Worm (Caenorhabditis elegans) whole organism, L3 larva: ENCODE measurements around the gene Y82E9BR.22.

Experiments used
- R02D3.7 ChIP-seq: fragments of 150-350 bp; optimal IDR thresholded peaks from 2 replicates; lab custom pipeline; 2014; ENCODE audit warnings: missing biosample characterization, missing genetic modification characterization
- aly-2 ChIP-seq: fragments of 150-350 bp; optimal IDR thresholded peaks from 2 replicates; lab custom pipeline; 2014; ENCODE audit warnings: missing biosample characterization, missing genetic modification characterization
- ama-1 ChIP-seq: fragments of 150-350 bp; optimal IDR thresholded peaks from 2 replicates; lab custom pipeline; 2018
- ceh-16 ChIP-seq: sonication (generic microtip); optimal IDR thresholded peaks from 2 replicates; lab custom pipeline; 2017; ENCODE audit warnings: missing biosample characterization, missing genetic modification characterization
- ceh-28 ChIP-seq: fragments of 150-350 bp; optimal IDR thresholded peaks from 2 replicates; lab custom pipeline; 2014; ENCODE audit warnings: missing biosample characterization, missing genetic modification reagents, missing genetic modification characterization
- ceh-82 ChIP-seq: fragments of 150-350 bp; optimal IDR thresholded peaks from 2 replicates; lab custom pipeline; 2014; ENCODE audit warnings: missing biosample characterization, missing genetic modification characterization
- ceh-9 ChIP-seq: sonication (generic microtip); optimal IDR thresholded peaks from 2 replicates; lab custom pipeline; 2018; ENCODE audit warnings: missing biosample characterization, missing genetic modification characterization
- daf-12 ChIP-seq: fragments of 150-350 bp; optimal IDR thresholded peaks from 2 replicates; lab custom pipeline; 2014; ENCODE audit warnings: missing biosample characterization, missing genetic modification reagents, missing genetic modification characterization
- egl-5 ChIP-seq: fragments of 150-350 bp; optimal IDR thresholded peaks from 2 replicates; lab custom pipeline; 2017; ENCODE audit warnings: missing biosample characterization, missing genetic modification reagents, missing genetic modification characterization, inconsistent platforms
- elt-1 ChIP-seq: fragments of 150-350 bp; optimal IDR thresholded peaks from 2 replicates; lab custom pipeline; 2014; ENCODE audit warnings: missing biosample characterization, missing genetic modification characterization
- elt-2 ChIP-seq: sonication (generic microtip); optimal IDR thresholded peaks from 2 replicates; lab custom pipeline; 2016; ENCODE audit warnings: missing genetic modification reagents, mild to moderate bottlenecking, missing genetic modification characterization, missing compliant biosample characterization
- elt-3 ChIP-seq, 3 experiments: fragments of 150-350 bp in 1 of 3; sonication (generic microtip) in 2 of 3; optimal IDR thresholded peaks; 2 replicates in 2 of 3; 4 replicates in 1 of 3; lab custom pipeline; 2014 to 2017; ENCODE audit warnings: missing biosample characterization in 3 of 3, missing genetic modification characterization in 3 of 3
- eor-1 ChIP-seq, 2 experiments: fragments of 150-350 bp; optimal IDR thresholded peaks; 2 replicates each; lab custom pipeline; 2014 to 2018; ENCODE audit warnings: missing biosample characterization in 2 of 2, missing genetic modification characterization in 2 of 2
- fkh-10 ChIP-seq: sonication (generic microtip); optimal IDR thresholded peaks from 2 replicates; lab custom pipeline; 2017; ENCODE audit warnings: missing biosample characterization, missing genetic modification reagents, missing genetic modification characterization
- fkh-2 ChIP-seq: fragments of 150-350 bp; optimal IDR thresholded peaks from 2 replicates; lab custom pipeline; 2014; ENCODE audit warnings: missing biosample characterization, missing genetic modification reagents, missing genetic modification characterization
- fos-1 ChIP-seq: fragments of 150-350 bp; optimal IDR thresholded peaks from 2 replicates; lab custom pipeline; 2014; ENCODE audit warnings: missing biosample characterization, missing genetic modification characterization
- hmg-11 ChIP-seq: sonication (generic microtip); optimal IDR thresholded peaks from 2 replicates; lab custom pipeline; 2016; ENCODE audit warnings: missing genetic modification characterization, missing compliant biosample characterization
- jun-1 ChIP-seq: fragments of 150-350 bp; optimal IDR thresholded peaks from 2 replicates; lab custom pipeline; 2014; ENCODE audit warnings: missing biosample characterization, missing genetic modification reagents, missing genetic modification characterization
- lsy-12 ChIP-seq: sonication (generic microtip); optimal IDR thresholded peaks from 2 replicates; lab custom pipeline; 2016; ENCODE audit warnings: mild to moderate bottlenecking, missing genetic modification characterization, missing compliant biosample characterization
- mdl-1 ChIP-seq: fragments of 150-350 bp; optimal IDR thresholded peaks from 2 replicates; lab custom pipeline; 2014; ENCODE audit warnings: missing biosample characterization, missing genetic modification characterization
- mml-1 ChIP-seq: fragments of 150-350 bp; sonication (generic microtip); optimal IDR thresholded peaks from 3 replicates; lab custom pipeline; 2014; ENCODE audit warnings: missing biosample characterization, missing genetic modification characterization
- nfya-1 ChIP-seq: sonication (generic microtip); optimal IDR thresholded peaks from 2 replicates; lab custom pipeline; 2017; ENCODE audit warnings: missing genetic modification characterization, mild to moderate bottlenecking, missing compliant biosample characterization, antibody characterized with exemption, moderate library complexity; ENCODE audit not compliant: insufficient read depth
- nhr-11 ChIP-seq: fragments of 150-350 bp; optimal IDR thresholded peaks from 2 replicates; lab custom pipeline; 2014; ENCODE audit warnings: missing biosample characterization, missing genetic modification characterization
- nhr-12 ChIP-seq: fragments of 150-350 bp; optimal IDR thresholded peaks from 2 replicates; lab custom pipeline; 2014; ENCODE audit warnings: missing biosample characterization, missing genetic modification characterization
- nhr-23 ChIP-seq: fragments of 150-350 bp; optimal IDR thresholded peaks from 2 replicates; lab custom pipeline; 2014; ENCODE audit warnings: missing biosample characterization, missing genetic modification reagents, missing genetic modification characterization
- nhr-237 ChIP-seq: fragments of 150-350 bp; optimal IDR thresholded peaks from 2 replicates; lab custom pipeline; 2014; ENCODE audit warnings: missing biosample characterization, missing genetic modification characterization
- nhr-25 ChIP-seq: sonication (generic microtip); optimal IDR thresholded peaks from 2 replicates; lab custom pipeline; 2017; ENCODE audit warnings: missing biosample characterization, missing genetic modification characterization
- nhr-28 ChIP-seq: fragments of 150-350 bp; optimal IDR thresholded peaks from 2 replicates; lab custom pipeline; 2014; ENCODE audit warnings: missing biosample characterization, missing genetic modification characterization
- nhr-43 ChIP-seq: sonication (generic microtip); optimal IDR thresholded peaks from 2 replicates; lab custom pipeline; 2016; ENCODE audit warnings: mild to moderate bottlenecking, missing genetic modification characterization, missing compliant biosample characterization; ENCODE audit not compliant: poor library complexity, severe bottlenecking
- nhr-67 ChIP-seq: fragments of 150-350 bp; optimal IDR thresholded peaks from 2 replicates; lab custom pipeline; 2014; ENCODE audit warnings: missing biosample characterization, missing genetic modification characterization
- nhr-76 ChIP-seq: fragments of 150-350 bp; sonication (generic microtip); optimal IDR thresholded peaks from 5 replicates; lab custom pipeline; 2014; ENCODE audit warnings: missing biosample characterization, missing genetic modification characterization
- pha-4 ChIP-seq: fragments of 150-350 bp; optimal IDR thresholded peaks from 2 replicates; lab custom pipeline; 2014; ENCODE audit warnings: missing biosample characterization, missing genetic modification reagents, missing genetic modification characterization
- sea-2 ChIP-seq: fragments of 150-350 bp; sonication (generic microtip); optimal IDR thresholded peaks from 4 replicates; lab custom pipeline; 2014; ENCODE audit warnings: missing biosample characterization, missing genetic modification reagents, missing genetic modification characterization
- skn-1 ChIP-seq: fragments of 150-350 bp; optimal IDR thresholded peaks from 2 replicates; lab custom pipeline; 2014; ENCODE audit warnings: missing biosample characterization, missing genetic modification characterization
- snpc-4 ChIP-seq: fragments of 150-350 bp; optimal IDR thresholded peaks from 2 replicates; lab custom pipeline; 2014; ENCODE audit warnings: missing biosample characterization, missing genetic modification characterization
- tbx-2 ChIP-seq: sonication (generic microtip); optimal IDR thresholded peaks from 2 replicates; lab custom pipeline; 2016; ENCODE audit warnings: mild to moderate bottlenecking, missing genetic modification characterization, missing compliant biosample characterization
- unc-39 ChIP-seq: sonication (generic microtip); optimal IDR thresholded peaks from 4 replicates; lab custom pipeline; 2017; ENCODE audit warnings: missing biosample characterization, missing genetic modification characterization
- unc-62 ChIP-seq: fragments of 150-350 bp; sonication (generic microtip); optimal IDR thresholded peaks from 4 replicates; lab custom pipeline; 2014; ENCODE audit warnings: missing biosample characterization, missing genetic modification reagents, missing genetic modification characterization
- zag-1 ChIP-seq: fragments of 150-350 bp; optimal IDR thresholded peaks from 2 replicates; lab custom pipeline; 2014; ENCODE audit warnings: missing biosample characterization, missing genetic modification characterization
- ztf-11 ChIP-seq: fragments of 150-350 bp; optimal IDR thresholded peaks from 2 replicates; lab custom pipeline; 2014; ENCODE audit warnings: missing biosample characterization, missing genetic modification characterization
- ztf-4 ChIP-seq: fragments of 150-350 bp; optimal IDR thresholded peaks from 2 replicates; lab custom pipeline; 2014; ENCODE audit warnings: missing biosample characterization, missing genetic modification characterization

Y82E9BR.22 gene

ce11 chrIII:1436738-1437137, 27.7 kb upstream of the Y82E9BR.22 start:
- TF ChIP-seq elt-3 (tag; optimal IDR thresholded peaks at IDR 0.05; lab: Kevin White, UChicago) = no peak
- no peak for TF ChIP-seq unc-39 (tag; lab: Kevin White, UChicago)
- TF ChIP-seq fos-1 = no peak
- no peak for TF ChIP-seq nhr-28 (tag; lab: Kevin White, UChicago)
- no peak for TF ChIP-seq hmg-11
- peak; percentile 99 for TF ChIP-seq nfya-1 (tag; lab: Kevin White, UChicago)
- TF ChIP-seq tbx-2 (tag; lab: Kevin White, UChicago) = no peak
- TF ChIP-seq, all 47 proteins: peak for 1

ce11 chrIII:1429920-1430437, 20.9 kb upstream of the Y82E9BR.22 start:
- TF ChIP-seq nhr-237 (tag; lab: Kevin White, UChicago) (no peak), nhr-12 (tag; lab: Kevin White, UChicago) (no peak), hmg-11 (peak; percentile 56), lsy-12 (tag; lab: Kevin White, UChicago) (no peak), nhr-23 (no peak), nhr-67 (tag; lab: Kevin White, UChicago) (no peak), nfya-1 (tag; lab: Kevin White, UChicago) (peak; percentile 56), elt-1 (tag; lab: Kevin White, UChicago) (peak; percentile 49)

- TF ChIP-seq ceh-28 (tag; lab: Kevin White, UChicago) (peak; percentile 45), ceh-9 (tag; lab: Kevin White, UChicago) (no peak)
- TF ChIP-seq, all 47 proteins: peak for 1
Measured at ce11 chrIII:1429275-1429674, 20.2 kb upstream of the Y82E9BR.22 start.

DNA sequence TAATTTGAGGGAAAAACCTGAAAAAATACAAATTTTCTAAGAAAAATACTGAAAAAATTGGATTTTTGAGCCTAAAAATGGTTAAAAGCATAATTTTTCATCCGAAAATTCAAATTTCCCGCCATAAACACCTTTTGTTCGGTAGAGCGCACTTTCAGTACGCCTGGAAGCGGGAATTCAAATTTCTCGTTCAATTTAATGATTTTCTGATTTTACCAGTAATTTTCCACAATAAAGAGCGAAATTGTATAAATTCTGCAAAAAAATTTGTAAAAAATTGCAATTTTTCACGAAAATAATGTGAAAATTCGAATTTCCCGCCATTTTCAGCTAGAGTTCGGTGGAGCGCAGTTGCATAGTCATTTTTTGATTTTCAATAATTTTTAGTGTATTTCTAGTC, 19.4 kb upstream of the Y82E9BR.22 start:
- TF ChIP-seq mdl-1 (tag; lab: Kevin White, UChicago) = no peak
- TF ChIP-seq jun-1 = no peak
- TF ChIP-seq unc-39 (tag; lab: Kevin White, UChicago) = no peak
- TF ChIP-seq ceh-16 (tag; lab: Kevin White, UChicago) = no peak
- TF ChIP-seq unc-62 = no peak
- TF ChIP-seq ztf-4 (tag; lab: Kevin White, UChicago) = no peak
- TF ChIP-seq pha-4 = no peak

ce11 chrIII:1427126-1427525, 18.1 kb upstream of the Y82E9BR.22 start, which contains the start of gene lelo-2:
Gene lelo-2 (minus strand): TSS chrIII:1427226.
- TF ChIP-seq ama-1 (lab: Kevin White, UChicago) (no peak), nhr-11 (no peak), tbx-2 (tag; lab: Kevin White, UChicago) (no peak), fkh-2 (tag; lab: Kevin White, UChicago) (no peak), nhr-12 (tag; lab: Kevin White, UChicago) (no peak), nfya-1 (tag; lab: Kevin White, UChicago) (no peak), ceh-16 (tag; lab: Kevin White, UChicago) (no peak), pha-4 (no peak), aly-2 (no peak), mml-1 (tag; lab: Kevin White, UChicago) (no peak), fos-1 (no peak), elt-2 (tag; lab: Kevin White, UChicago) (no peak), ztf-11 (tag; lab: Kevin White, UChicago) (no peak), egl-5 (tag; lab: Kevin White, UChicago) (no peak), daf-12 (no peak), snpc-4 (tag; lab: Kevin White, UChicago) (no peak)
- TF ChIP-seq, all 47 proteins: peak for 0

ce11 chrIII:1424305-1424704, 15.3 kb upstream of the Y82E9BR.22 start:
- no peak for TF ChIP-seq sea-2 (GFP tag; lab: Kevin White, UChicago)
- peak; percentile 53 for TF ChIP-seq pha-4
- no peak for TF ChIP-seq nhr-67 (tag; lab: Kevin White, UChicago)
- TF ChIP-seq skn-1 = peak; percentile 77
- peak; percentile 94 for TF ChIP-seq hmg-11
- no peak for TF ChIP-seq nhr-12 (tag; lab: Kevin White, UChicago)
- TF ChIP-seq aly-2 = no peak
- peak; percentile 25 for TF ChIP-seq tbx-2 (tag; lab: Kevin White, UChicago)
- TF ChIP-seq fkh-10 (GFP tag; lab: Kevin White, UChicago) = peak; percentile 7
- no peak for TF ChIP-seq elt-3 (tag; optimal IDR thresholded peaks at IDR 0.05; lab: Kevin White, UChicago)
- TF ChIP-seq egl-5 (tag; lab: Kevin White, UChicago) = no peak
- peak; percentile 6 for TF ChIP-seq nhr-25 (tag; lab: Kevin White, UChicago)
- TF ChIP-seq nhr-237 (tag; lab: Kevin White, UChicago) = no peak
- no peak for TF ChIP-seq R02D3.7 (tag; lab: Kevin White, UChicago)
- no peak for TF ChIP-seq nhr-11
- TF ChIP-seq nhr-23 = peak; percentile 24
- peak; percentile 6 for TF ChIP-seq zag-1 (tag; lab: Kevin White, UChicago)
- TF ChIP-seq nfya-1 (tag; lab: Kevin White, UChicago) = peak; percentile 78
- peak; percentile 13 for TF ChIP-seq ceh-82 (tag; lab: Kevin White, UChicago)
- no peak for TF ChIP-seq nhr-28 (tag; lab: Kevin White, UChicago)
- no peak for TF ChIP-seq eor-1 (tag; optimal IDR thresholded peaks at IDR 0.05; lab: Kevin White, UChicago)
- TF ChIP-seq fkh-2 (tag; lab: Kevin White, UChicago) = no peak
- no peak for TF ChIP-seq ceh-16 (tag; lab: Kevin White, UChicago)
- no peak for TF ChIP-seq nhr-76 (tag; lab: Kevin White, UChicago)
- TF ChIP-seq nhr-43 (tag; lab: Kevin White, UChicago) = no peak
